Fruit fly (Drosophila melanogaster): ENCODE data around the gene Rubicon.

Gene Rubicon

DNA sequence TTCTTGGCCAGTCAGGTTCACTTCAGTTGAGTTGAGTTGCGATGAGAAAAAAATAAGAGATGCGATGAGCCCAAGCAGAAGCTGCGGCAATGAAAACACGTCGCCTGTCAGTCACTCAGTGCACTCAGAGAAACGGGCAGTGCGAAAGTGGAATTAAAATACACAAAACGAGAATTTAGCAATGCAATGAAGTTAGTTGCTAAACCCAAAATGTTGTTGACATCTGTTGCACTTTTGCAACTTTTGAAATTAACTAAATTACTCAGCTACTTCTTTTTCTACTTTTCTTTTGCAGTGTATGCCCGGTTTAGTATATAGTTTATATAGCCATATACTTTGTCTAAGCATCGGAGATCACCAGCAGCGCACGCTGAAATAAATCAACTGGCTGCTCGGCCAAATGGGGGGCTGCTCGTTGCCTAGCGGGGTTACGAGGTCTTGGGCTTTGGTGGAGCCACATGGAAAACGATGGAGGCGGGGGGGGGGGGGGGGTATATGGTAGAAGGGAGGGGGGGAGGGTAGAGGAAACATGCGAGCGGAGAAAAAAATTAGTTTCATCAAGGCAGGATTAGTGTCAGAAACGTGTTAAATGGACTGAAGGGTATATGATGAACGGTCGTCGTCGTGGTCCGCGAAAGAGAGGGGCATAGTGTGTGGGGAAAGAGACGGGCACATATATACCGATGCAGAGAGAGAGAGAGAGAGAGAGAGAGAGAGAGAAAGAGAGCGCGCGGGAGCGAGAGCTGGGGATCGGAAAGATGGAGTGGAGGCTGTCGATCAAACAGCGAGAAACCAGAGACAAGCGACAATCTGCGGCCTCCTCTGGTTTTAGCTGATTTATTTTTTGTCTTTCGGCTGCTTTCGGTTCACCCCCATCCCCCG lies 20.1 kb upstream of the Rubicon start (continued):
- TF ChIP-seq fd96Cb (tag; optimal IDR thresholded peaks at IDR 0.05) (peak; percentile 77), cad (GFP tag; optimal IDR thresholded peaks at IDR 0.05) (no peak), HmgD (GFP tag; optimal IDR thresholded peaks at IDR 0.05) (peak; percentile 3), Nf-YB (GFP tag; optimal IDR thresholded peaks at IDR 0.05) (peak; percentile 57), Med (GFP tag) (peak; percentile 94), ab (GFP tag; optimal IDR thresholded peaks at IDR 0.05) (peak; percentile 53), pfk (GFP tag; optimal IDR thresholded peaks at IDR 0.05) (no peak), sisA (GFP tag; IDR thresholded peaks at IDR 0.05) (peak; percentile 63), Vsx1 (GFP tag; optimal IDR thresholded peaks at IDR 0.05) (no peak), CG11085 (GFP tag; IDR thresholded peaks at IDR 0.05) (no peak), phol (tag; optimal IDR thresholded peaks at IDR 0.05) (peak; percentile 84), CG17568 (GFP tag; optimal IDR thresholded peaks at IDR 0.05) (peak; percentile 23), CG6175 (GFP tag; IDR thresholded peaks at IDR 0.05) (no peak), sens-2 (GFP tag; IDR thresholded peaks at IDR 0.05) (peak; percentile 61), ftz-f1 (GFP tag; optimal IDR thresholded peaks at IDR 0.05) (no peak), CG12391 (tag; optimal IDR thresholded peaks at IDR 0.05) (peak; percentile 80), Myb (GFP tag; optimal IDR thresholded peaks at IDR 0.05) (peak; percentile 40), ci (GFP tag; IDR thresholded peaks at IDR 0.05) (peak; percentile 82), Ada2b (GFP tag; IDR thresholded peaks at IDR 0.05) (peak; percentile 69), Adf1 (GFP tag; IDR thresholded peaks at IDR 0.05) (no peak), CG42726 (GFP tag; IDR thresholded peaks at IDR 0.05; ENCODE audit: partially characterized antibody) (no peak), Blimp-1 (GFP tag; optimal IDR thresholded peaks at IDR 0.05) (peak; percentile 66), rib (GFP tag; IDR thresholded peaks at IDR 0.05) (no peak), HLH3B (GFP tag; IDR thresholded peaks at IDR 0.05) (peak; percentile 77), dpn (GFP tag; optimal IDR thresholded peaks at IDR 0.05) (peak; percentile 65 to 67), CG10462 (GFP tag; optimal IDR thresholded peaks at IDR 0.05) (peak; percentile 55), oc (tag; optimal IDR thresholded peaks at IDR 0.05) (peak; percentile 98), CG32767 (GFP tag; IDR thresholded peaks at IDR 0.05) (no peak), Dp (GFP tag; optimal IDR thresholded peaks at IDR 0.05) (no peak), Oaz (GFP tag; IDR thresholded peaks at IDR 0.05) (no peak), chif (GFP tag; optimal IDR thresholded peaks at IDR 0.05) (peak; percentile 68 to 88), CG15601 (tag; optimal IDR thresholded peaks at IDR 0.05) (peak; percentile 69), inv (GFP tag; IDR thresholded peaks at IDR 0.05; ENCODE audit: partially characterized antibody) (no peak), da (GFP tag; optimal IDR thresholded peaks at IDR 0.05) (peak; percentile 5), CG13287 (GFP tag; IDR thresholded peaks at IDR 0.05; ENCODE audit: partially characterized antibody) (no peak), Asciz (GFP tag; optimal IDR thresholded peaks at IDR 0.05) (peak; percentile 57), NC2β (GFP tag; optimal IDR thresholded peaks at IDR 0.05) (peak; percentile 75), nau (GFP tag; optimal IDR thresholded peaks at IDR 0.05) (peak; percentile 14), nerfin-1 (tag; optimal IDR thresholded peaks at IDR 0.05) (peak; percentile 69), CG1024 (GFP tag; IDR thresholded peaks at IDR 0.05) (peak; percentile 37), CG17328 (GFP tag; IDR thresholded peaks at IDR 0.05) (peak; percentile 79), Dip3 (GFP tag; optimal IDR thresholded peaks at IDR 0.05) (peak; percentile 1), eyg (GFP tag; optimal IDR thresholded peaks at IDR 0.05) (peak; percentile 11), CG31224 (GFP tag; IDR thresholded peaks at IDR 0.05) (0 out of 2 replicates have a peak, but pooled peaks have one; percentile 21), CG11247 (GFP tag; IDR thresholded peaks at IDR 0.05) (peak; percentile 47; the same call in 1 of the 2 replicates), HLHmδ (GFP tag; optimal IDR thresholded peaks at IDR 0.05) (no peak), CG9876 (GFP tag; optimal IDR thresholded peaks at IDR 0.05) (peak; percentile 50), CG6689 (GFP tag; IDR thresholded peaks at IDR 0.05) (peak; percentile 82), CG4730 (GFP tag; IDR thresholded peaks at IDR 0.05) (peak; percentile 66)
